Fruit fly (Drosophila melanogaster): Measurements from ENCODE around the gene CG14879.

Gene CG14879

dm6 chr3R:16355393-16355943, 6.4 kb upstream of the CG14879 start (continued):
- TF ChIP-seq D19A (tag; optimal IDR thresholded peaks at IDR 0.05) (no peak), CG1024 (GFP tag; IDR thresholded peaks at IDR 0.05) (no peak), dmrt11E (tag; optimal IDR thresholded peaks at IDR 0.05) (no peak), pzg (GFP tag; optimal IDR thresholded peaks at IDR 0.05) (no peak), CG10274 (GFP tag; optimal IDR thresholded peaks at IDR 0.05) (no peak), Eip74EF (GFP tag; optimal IDR thresholded peaks at IDR 0.05) (no peak), CG17829 (tag; optimal IDR thresholded peaks at IDR 0.05) (no peak), CG9817 (tag; optimal IDR thresholded peaks at IDR 0.05) (peak; percentile 61), CG9932 (GFP tag; IDR thresholded peaks at IDR 0.05) (peak; percentile 91), CG14014 (GFP tag; IDR thresholded peaks at IDR 0.05) (peak; percentile 55; the same call in 1 of the 2 replicates), abd-A (tag; optimal IDR thresholded peaks at IDR 0.05) (peak; percentile 68), CG7928 (GFP tag; optimal IDR thresholded peaks at IDR 0.05) (no peak), caup (GFP tag; optimal IDR thresholded peaks at IDR 0.05; ENCODE audit: severe bottlenecking) (peak; percentile 66), z (GFP tag; IDR thresholded peaks at IDR 0.05) (no peak), Neu2 (GFP tag; optimal IDR thresholded peaks at IDR 0.05; ENCODE audit: borderline replicate concordance) (no peak), Dip3 (GFP tag; optimal IDR thresholded peaks at IDR 0.05) (peak; percentile 37), gcm (GFP tag; optimal IDR thresholded peaks at IDR 0.05) (no peak), gcm2 (GFP tag; optimal IDR thresholded peaks at IDR 0.05) (no peak), dati (GFP tag; IDR thresholded peaks at IDR 0.05) (no peak), sc (optimal IDR thresholded peaks at IDR 0.05) (no peak), sc (GFP tag; optimal IDR thresholded peaks at IDR 0.05) (no peak), bowl (GFP tag; IDR thresholded peaks at IDR 0.05) (0 out of 2 replicates have a peak, but pooled peaks have one; percentile 22), CG9609 (GFP tag; optimal IDR thresholded peaks at IDR 0.05) (no peak), tll (GFP tag; optimal IDR thresholded peaks at IDR 0.05) (no peak), CG6813 (GFP tag; optimal IDR thresholded peaks at IDR 0.05) (no peak), vvl (GFP tag; IDR thresholded peaks at IDR 0.05) (no peak), CG2129 (GFP tag; IDR thresholded peaks at IDR 0.05; ENCODE audit: partially characterized antibody) (no peak), CG12219 (GFP tag; optimal IDR thresholded peaks at IDR 0.05) (no peak), lilli (GFP tag; optimal IDR thresholded peaks at IDR 0.05) (peak; percentile 68), pfk (GFP tag; optimal IDR thresholded peaks at IDR 0.05) (no peak), CG13123 (GFP tag; optimal IDR thresholded peaks at IDR 0.05) (no peak), mld (GFP tag; IDR thresholded peaks at IDR 0.05; ENCODE audit: partially characterized antibody) (no peak), CG12236 (GFP tag; optimal IDR thresholded peaks at IDR 0.05) (no peak), CG30020 (tag; optimal IDR thresholded peaks at IDR 0.05) (no peak), NC2β (GFP tag; optimal IDR thresholded peaks at IDR 0.05) (no peak), Hr51 (GFP tag; optimal IDR thresholded peaks at IDR 0.05) (peak in 1 of 2 experiments; percentile 10), wek (GFP tag; optimal IDR thresholded peaks at IDR 0.05) (no peak), luna (GFP tag; optimal IDR thresholded peaks at IDR 0.05) (no peak), CG2116 (GFP tag; optimal IDR thresholded peaks at IDR 0.05) (no peak), so (GFP tag; IDR thresholded peaks at IDR 0.05) (no peak), fd64A (GFP tag; optimal IDR thresholded peaks at IDR 0.05) (no peak), Hsf (GFP tag; optimal IDR thresholded peaks at IDR 0.05) (peak; percentile 25), crp (GFP tag; optimal IDR thresholded peaks at IDR 0.05) (no peak), cato (GFP tag; optimal IDR thresholded peaks at IDR 0.05; ENCODE audit: borderline replicate concordance) (no peak), Kr (GFP tag; optimal IDR thresholded peaks at IDR 0.05) (no peak), bigmax (GFP tag; optimal IDR thresholded peaks at IDR 0.05) (no peak), az2 (GFP tag; optimal IDR thresholded peaks at IDR 0.05) (no peak), Deaf1 (tag; optimal IDR thresholded peaks at IDR 0.05) (no peak), Hmr (GFP tag; optimal IDR thresholded peaks at IDR 0.05) (peak; percentile 71)
